Fruit fly (Drosophila melanogaster): ENCODE results near the gene CG15812.

CG15812 gene

dm6 chr3L:3148125-3149059 lies 11.4 kb upstream of the CG15812 start, which contains the start of the genes Usp5 and BtbVII (continued):
- TF ChIP-seq ems (GFP tag; optimal IDR thresholded peaks at IDR 0.05): peak; percentile 67
- peak; percentile 48 for TF ChIP-seq luna (GFP tag; optimal IDR thresholded peaks at IDR 0.05)
- TF ChIP-seq pum (GFP tag; optimal IDR thresholded peaks at IDR 0.05): peak; percentile 50
- TF ChIP-seq Drgx (GFP tag; IDR thresholded peaks at IDR 0.05): peak; percentile 62
- peak; percentile 45 for TF ChIP-seq CG12155 (GFP tag; optimal IDR thresholded peaks at IDR 0.05)
- peak; percentile 84 for TF ChIP-seq CG2120 (GFP tag; optimal IDR thresholded peaks at IDR 0.05)
- TF ChIP-seq abd-A (tag; optimal IDR thresholded peaks at IDR 0.05): no peak
- TF ChIP-seq CG1832 (GFP tag; optimal IDR thresholded peaks at IDR 0.05): no peak
- TF ChIP-seq Poxn (GFP tag; IDR thresholded peaks at IDR 0.05): no peak
- TF ChIP-seq cg (GFP tag; optimal IDR thresholded peaks at IDR 0.05): no peak
- peak; percentile 53 for TF ChIP-seq gro (GFP tag; optimal IDR thresholded peaks at IDR 0.05)
- peak; percentile 91 for TF ChIP-seq rib (GFP tag; IDR thresholded peaks at IDR 0.05)
- TF ChIP-seq Ets65A (GFP tag): peak; percentile 91
- no peak for TF ChIP-seq CG17612 (GFP tag; IDR thresholded peaks at IDR 0.05)
- peak; percentile 70 for TF ChIP-seq CG13624 (GFP tag; optimal IDR thresholded peaks at IDR 0.05)
- TF ChIP-seq Mes4 (GFP tag; optimal IDR thresholded peaks at IDR 0.05): peak; percentile 9
- peak; percentile 96 for TF ChIP-seq CG2129 (GFP tag; IDR thresholded peaks at IDR 0.05; ENCODE audit: partially characterized antibody)
- TF ChIP-seq CG7357 (GFP tag; IDR thresholded peaks at IDR 0.05): 0 out of 3 replicates have a peak, but pooled peaks have one; percentile 12
- peak; percentile 12; the same call in 1 of the 2 replicates for TF ChIP-seq ara (GFP tag; IDR thresholded peaks at IDR 0.05)
- no peak for TF ChIP-seq CG8281 (tag; optimal IDR thresholded peaks at IDR 0.05)
- peak; percentile 57 for TF ChIP-seq Bteb2 (GFP tag; optimal IDR thresholded peaks at IDR 0.05)
- peak; percentile 59 for TF ChIP-seq sisA (GFP tag; IDR thresholded peaks at IDR 0.05)
- TF ChIP-seq NC2α (GFP tag; optimal IDR thresholded peaks at IDR 0.05): no peak
- no peak for TF ChIP-seq stc (GFP tag; IDR thresholded peaks at IDR 0.05)
- peak; percentile 78 for TF ChIP-seq CG12769 (tag; optimal IDR thresholded peaks at IDR 0.05)
- TF ChIP-seq dan (GFP tag; IDR thresholded peaks at IDR 0.05): no peak
- no peak for TF ChIP-seq Neu2 (GFP tag; optimal IDR thresholded peaks at IDR 0.05; ENCODE audit: borderline replicate concordance)
- TF ChIP-seq twi (tag; optimal IDR thresholded peaks at IDR 0.05): peak; percentile 18
- TF ChIP-seq Eip74EF (GFP tag; optimal IDR thresholded peaks at IDR 0.05): no peak
- peak; percentile 22 for TF ChIP-seq eyg (GFP tag; optimal IDR thresholded peaks at IDR 0.05)
- TF ChIP-seq Kr (GFP tag; optimal IDR thresholded peaks at IDR 0.05): no peak
- TF ChIP-seq jigr1 (GFP tag; IDR thresholded peaks at IDR 0.05): no peak
- TF ChIP-seq CG1647 (GFP tag; optimal IDR thresholded peaks at IDR 0.05): no peak
- peak; percentile 62 for TF ChIP-seq CG17829 (tag; optimal IDR thresholded peaks at IDR 0.05)
- peak; percentile 61 to 69 for TF ChIP-seq Pdp1 (GFP tag; optimal IDR thresholded peaks at IDR 0.05)
- no peak for TF ChIP-seq ham (GFP tag; IDR thresholded peaks at IDR 0.05)
- peak; percentile 90 for TF ChIP-seq mld (GFP tag; IDR thresholded peaks at IDR 0.05; ENCODE audit: partially characterized antibody)
- TF ChIP-seq Dip2 (GFP tag; IDR thresholded peaks at IDR 0.05): no peak
- no peak for TF ChIP-seq pfk (GFP tag; optimal IDR thresholded peaks at IDR 0.05)
- TF ChIP-seq CG6791 (GFP tag; IDR thresholded peaks at IDR 0.05; ENCODE audit: partially characterized antibody): peak; percentile 80
- peak; percentile 65 for TF ChIP-seq CG4360 (GFP tag; IDR thresholded peaks at IDR 0.05)
- TF ChIP-seq en (GFP tag; optimal IDR thresholded peaks at IDR 0.05): no peak
- TF ChIP-seq so (GFP tag; IDR thresholded peaks at IDR 0.05): 0 out of 3 replicates have a peak, but pooled peaks have one; percentile 7
- no peak for TF ChIP-seq wor (GFP tag; IDR thresholded peaks at IDR 0.05)
- TF ChIP-seq run (tag; optimal IDR thresholded peaks at IDR 0.05): no peak
- TF ChIP-seq CG3847 (GFP tag; IDR thresholded peaks at IDR 0.05): peak; percentile 68
- peak; percentile 53 for TF ChIP-seq sqz (GFP tag; optimal IDR thresholded peaks at IDR 0.05)
- peak; percentile 43 for TF ChIP-seq Camta (GFP tag; optimal IDR thresholded peaks at IDR 0.05)
- TF ChIP-seq CG7987 (GFP tag; optimal IDR thresholded peaks at IDR 0.05): no peak
